Fruit fly (Drosophila melanogaster) whole organism, embryonic: Measurements from ENCODE around the gene smash.

Experiments used
- CG11456 ChIP-seq: fragments of 200-800 bp; sonication (Bioruptor generic); IDR thresholded peaks from 3 replicates; pipeline ENCODE4 v1.3.6; 2022; ENCODE audit warnings: missing biosample characterization, missing genetic modification characterization
- CG11695 ChIP-seq: fragments of 200-800 bp; sonication (Bioruptor generic); IDR thresholded peaks from 3 replicates; pipeline ENCODE4 v1.3.6; 2022; ENCODE audit warnings: missing biosample characterization, missing genetic modification characterization
- CG2129 ChIP-seq: fragments of 200-800 bp; sonication (Bioruptor generic); IDR thresholded peaks from 2 replicates; pipeline ENCODE4 v1.3.6; 2022; ENCODE audit warnings: missing biosample characterization, missing genetic modification characterization; ENCODE audit not compliant: partially characterized antibody
- Side ChIP-seq: fragments of 200-800 bp; sonication (Bioruptor generic); optimal IDR thresholded peaks from 2 replicates; lab custom pipeline; 2016; ENCODE audit warnings: missing biosample characterization, missing genetic modification characterization
- cas ChIP-seq: fragments of 200-800 bp; sonication (Bioruptor generic); IDR thresholded peaks from 2 replicates; pipeline ENCODE4 v1.3.6; 2022; ENCODE audit warnings: missing biosample characterization, missing genetic modification characterization
- kni ChIP-seq: fragments of 200-800 bp; sonication (Bioruptor generic); optimal IDR thresholded peaks from 3 replicates; lab custom pipeline; 2017; ENCODE audit warnings: mild to moderate bottlenecking, missing biosample characterization, missing genetic modification reagents, missing genetic modification characterization
- pan ChIP-seq, 4 experiments: fragments of >200 bp in 3 of 4; fragments of 200-800 bp in 1 of 4; sonication (Bioruptor generic) in 1 of 4; optimal IDR thresholded peaks in 3 of 4; IDR thresholded peaks in 1 of 4; 2 replicates each; pipeline versions ENCODE4 v1.3.6 to Lab custom; 2017 to 2022; ENCODE audit warnings: missing biosample characterization in 2 of 4, missing genetic modification characterization in 2 of 4, mixed read lengths in 1 of 4
- stwl ChIP-seq: fragments of 200-800 bp; sonication (Bioruptor generic); optimal IDR thresholded peaks from 3 replicates; lab custom pipeline; 2018; ENCODE audit warnings: missing biosample characterization, mild to moderate bottlenecking, missing genetic modification characterization, moderate library complexity
- tna ChIP-seq: fragments of 200-800 bp; sonication (Bioruptor generic); IDR thresholded peaks from 2 replicates; pipeline ENCODE4 v1.3.6; 2022; ENCODE audit warnings: missing biosample characterization, missing genetic modification characterization; ENCODE audit not compliant: partially characterized antibody

DNA sequence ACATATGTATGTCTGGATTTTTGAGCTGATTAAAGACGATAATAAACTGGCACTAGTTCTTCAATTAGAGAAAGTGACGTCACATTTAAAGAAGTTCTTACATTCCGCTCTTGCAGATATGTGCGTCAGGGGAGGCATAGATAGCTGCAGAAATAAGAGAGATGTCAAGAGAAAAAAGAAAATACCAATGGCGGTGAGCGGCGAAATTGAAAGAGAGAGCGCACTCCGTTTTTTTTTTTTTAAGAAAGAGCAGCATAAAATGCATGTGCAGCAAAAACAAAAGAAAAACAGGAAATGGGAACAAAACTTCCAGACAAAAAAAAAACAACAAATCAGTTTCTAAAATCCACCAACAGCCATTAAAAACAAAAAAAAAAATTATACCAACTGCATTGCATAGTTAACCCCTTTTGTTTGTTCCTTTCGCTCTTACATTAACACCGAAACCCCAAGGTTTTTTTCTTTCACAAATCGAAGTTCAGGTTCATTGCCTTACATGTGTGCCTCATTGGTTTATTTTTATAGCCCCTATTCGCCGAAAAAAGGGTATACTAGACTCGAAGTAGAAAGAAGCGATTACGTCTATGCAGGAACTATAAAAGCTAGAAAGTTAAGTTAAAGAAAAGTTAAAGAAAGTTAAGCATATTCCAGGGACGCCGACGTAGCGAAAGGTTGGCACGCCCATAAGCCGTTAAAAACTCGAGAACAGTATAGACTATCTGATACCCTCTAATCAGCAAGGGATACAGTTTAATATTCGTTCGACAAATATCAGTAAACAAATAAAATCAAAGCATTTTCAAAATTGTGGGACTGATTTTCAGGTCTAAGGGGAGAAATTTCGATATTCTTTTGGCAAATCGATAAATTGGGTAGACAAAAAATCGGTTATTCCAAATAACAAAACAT, 81.5 kb downstream of the smash start:
- TF ChIP-seq CG11456 (GFP tag; lab: Robert Waterston, UW) (no peak), kni (no peak), CG2129 (GFP tag; lab: Robert Waterston, UW) (no peak), CG11695 (GFP tag; lab: Robert Waterston, UW) (no peak), stwl (tag; lab: Kevin White, UChicago) (peak; percentile 26), tna (GFP tag; lab: Robert Waterston, UW) (peak; percentile 83), pan (optimal IDR thresholded peaks at IDR 0.05; lab: Kevin White, UChicago) (no peak), pan (GFP tag; optimal IDR thresholded peaks at IDR 0.05 in 1 of 2, IDR thresholded peaks at IDR 0.05 in 1 of 2) (peak in 1 of 2 experiments; percentile 16), cas (GFP tag; lab: Robert Waterston, UW) (no peak), Side (GFP tag; lab: Kevin White, UChicago) (no peak)
